Worm (Caenorhabditis elegans) whole organism, mixed stage, embryonic: ENCODE results near the gene fbxa-150.

Experiments used
- bed-3 ChIP-seq: fragments of 200-800 bp; sonication (Bioruptor generic); optimal IDR thresholded peaks from 3 replicates; lab custom pipeline; 2018; ENCODE audit warnings: mild to moderate bottlenecking, missing genetic modification characterization, moderate library complexity, missing compliant biosample characterization
- blmp-1 ChIP-seq: fragments of 150-350 bp; optimal IDR thresholded peaks from 2 replicates; lab custom pipeline; 2014; ENCODE audit warnings: missing biosample characterization, missing genetic modification characterization
- ceh-39 ChIP-seq: fragments of 150-350 bp; optimal IDR thresholded peaks from 2 replicates; lab custom pipeline; 2014; ENCODE audit warnings: missing biosample characterization, missing genetic modification characterization
- ceh-43 ChIP-seq: fragments of 200-800 bp; sonication (Bioruptor generic); optimal IDR thresholded peaks from 2 replicates; lab custom pipeline; 2018; ENCODE audit warnings: mild to moderate bottlenecking, missing genetic modification characterization, moderate library complexity, missing compliant biosample characterization
- ceh-83 ChIP-seq: fragments of 200-800 bp; sonication (Bioruptor generic); optimal IDR thresholded peaks from 2 replicates; lab custom pipeline; 2018; ENCODE audit warnings: mild to moderate bottlenecking, missing genetic modification characterization, missing compliant biosample characterization
- ces-1 ChIP-seq: fragments of 150-350 bp; optimal IDR thresholded peaks from 2 replicates; lab custom pipeline; 2014; ENCODE audit warnings: missing biosample characterization, missing genetic modification reagents, missing genetic modification characterization
- cnd-1 ChIP-seq: fragments of 200-800 bp; sonication (Bioruptor generic); optimal IDR thresholded peaks from 2 replicates; lab custom pipeline; 2018; ENCODE audit warnings: mild to moderate bottlenecking, missing genetic modification characterization, missing compliant biosample characterization
- elt-1 ChIP-seq: sonication (generic microtip); optimal IDR thresholded peaks from 2 replicates; lab custom pipeline; 2017; ENCODE audit warnings: missing genetic modification characterization, mild to moderate bottlenecking, missing compliant biosample characterization, antibody characterized with exemption, moderate library complexity, borderline replicate concordance; ENCODE audit not compliant: insufficient read depth
- elt-3 ChIP-seq: fragments of 150-350 bp; optimal IDR thresholded peaks from 2 replicates; lab custom pipeline; 2014; ENCODE audit warnings: missing biosample characterization, missing genetic modification characterization
- flh-1 ChIP-seq: fragments of 200-800 bp; sonication (Bioruptor generic); optimal IDR thresholded peaks from 2 replicates; lab custom pipeline; 2018; ENCODE audit warnings: mild to moderate bottlenecking, missing genetic modification characterization, moderate library complexity, missing compliant biosample characterization
- ham-2 ChIP-seq: fragments of 200-800 bp; sonication (Bioruptor generic); optimal IDR thresholded peaks from 2 replicates; lab custom pipeline; 2018; ENCODE audit warnings: mild to moderate bottlenecking, missing genetic modification characterization, missing compliant biosample characterization
- hlh-1 ChIP-seq: fragments of 150-350 bp; optimal IDR thresholded peaks from 2 replicates; lab custom pipeline; 2014; ENCODE audit warnings: missing biosample characterization, missing genetic modification reagents, missing genetic modification characterization
- lin-13 ChIP-seq: fragments of 150-350 bp; optimal IDR thresholded peaks from 2 replicates; lab custom pipeline; 2014; ENCODE audit warnings: missing biosample characterization, missing genetic modification characterization
- lin-32 ChIP-seq: fragments of 200-800 bp; sonication (Bioruptor generic); optimal IDR thresholded peaks from 2 replicates; lab custom pipeline; 2018; ENCODE audit warnings: mild to moderate bottlenecking, missing genetic modification characterization, missing compliant biosample characterization
- mab-5 ChIP-seq: fragments of 150-350 bp; optimal IDR thresholded peaks from 2 replicates; lab custom pipeline; 2014; ENCODE audit warnings: missing biosample characterization, missing genetic modification characterization
- mep-1 ChIP-seq: fragments of 150-350 bp; optimal IDR thresholded peaks from 2 replicates; lab custom pipeline; 2017; ENCODE audit warnings: missing biosample characterization, missing genetic modification reagents, missing genetic modification characterization, inconsistent platforms
- mls-2 ChIP-seq: sonication (generic microtip); optimal IDR thresholded peaks from 2 replicates; lab custom pipeline; 2016; ENCODE audit warnings: mild to moderate bottlenecking, missing genetic modification characterization, moderate library complexity, missing compliant biosample characterization
- nhr-2 ChIP-seq: fragments of 150-350 bp; optimal IDR thresholded peaks from 2 replicates; lab custom pipeline; 2014; ENCODE audit warnings: missing biosample characterization, missing genetic modification characterization
- nhr-237 ChIP-seq: fragments of 150-350 bp; optimal IDR thresholded peaks from 2 replicates; lab custom pipeline; 2014; ENCODE audit warnings: missing biosample characterization, missing genetic modification characterization
- nhr-76 ChIP-seq: sonication (generic microtip); optimal IDR thresholded peaks from 2 replicates; lab custom pipeline; 2017; ENCODE audit warnings: missing biosample characterization, missing genetic modification characterization
- pha-4 ChIP-seq: fragments of 150-350 bp; optimal IDR thresholded peaks from 2 replicates; lab custom pipeline; 2018; ENCODE audit warnings: missing biosample characterization, missing genetic modification reagents, missing genetic modification characterization
- sem-2 ChIP-seq: fragments of 200-800 bp; sonication (Bioruptor generic); optimal IDR thresholded peaks from 2 replicates; lab custom pipeline; 2018; ENCODE audit warnings: mild to moderate bottlenecking, missing genetic modification characterization, missing compliant biosample characterization
- snpc-4 ChIP-seq: fragments of 150-350 bp; optimal IDR thresholded peaks from 2 replicates; lab custom pipeline; 2014; ENCODE audit warnings: missing biosample characterization, missing genetic modification characterization
- sptf-1 ChIP-seq: sonication (generic microtip); optimal IDR thresholded peaks from 2 replicates; lab custom pipeline; 2017; ENCODE audit warnings: mild to moderate bottlenecking, missing genetic modification characterization, moderate library complexity, missing compliant biosample characterization
- tbx-8 ChIP-seq: fragments of 200-800 bp; sonication (Bioruptor generic); optimal IDR thresholded peaks from 2 replicates; lab custom pipeline; 2018; ENCODE audit warnings: mild to moderate bottlenecking, missing genetic modification characterization, moderate library complexity, missing compliant biosample characterization
- unc-120 ChIP-seq: sonication (generic microtip); optimal IDR thresholded peaks from 2 replicates; lab custom pipeline; 2017; ENCODE audit warnings: missing genetic modification characterization, missing compliant biosample characterization; ENCODE audit not compliant: poor library complexity, severe bottlenecking
- unc-39 ChIP-seq: fragments of 150-350 bp; optimal IDR thresholded peaks from 2 replicates; lab custom pipeline; 2014; ENCODE audit warnings: missing biosample characterization, missing genetic modification characterization
- unc-62 ChIP-seq: fragments of 150-350 bp; optimal IDR thresholded peaks from 2 replicates; lab custom pipeline; 2014; ENCODE audit warnings: missing biosample characterization, missing genetic modification reagents, missing genetic modification characterization
- zip-8 ChIP-seq: fragments of 150-350 bp; optimal IDR thresholded peaks from 2 replicates; lab custom pipeline; 2014; ENCODE audit warnings: missing biosample characterization, missing genetic modification characterization
- ztf-11 ChIP-seq: fragments of 150-350 bp; optimal IDR thresholded peaks from 2 replicates; lab custom pipeline; 2014; ENCODE audit warnings: missing biosample characterization, missing genetic modification characterization

The fbxa-150 gene

ce11 chrV:20544610-20545009 lies 22.2 kb downstream of the fbxa-150 start:
- TF ChIP-seq snpc-4 (tag; lab: Kevin White, UChicago) (no peak), flh-1 (GFP tag; lab: Kevin White, UChicago) (no peak), unc-62 (GFP tag; lab: Kevin White, UChicago) (no peak), cnd-1 (no peak), sem-2 (GFP tag; lab: Kevin White, UChicago) (no peak), unc-120 (tag; lab: Kevin White, UChicago) (no peak), mls-2 (tag; lab: Kevin White, UChicago) (no peak), nhr-237 (no peak), sptf-1 (tag; lab: Kevin White, UChicago) (no peak), tbx-8 (GFP tag; lab: Kevin White, UChicago) (no peak), nhr-76 (no peak), ceh-43 (GFP tag; lab: Kevin White, UChicago) (no peak), blmp-1 (tag; lab: Kevin White, UChicago) (no peak), elt-1 (no peak), lin-32 (GFP tag; lab: Kevin White, UChicago) (no peak), ceh-39 (tag; lab: Kevin White, UChicago) (no peak)
- TF ChIP-seq, all 35 proteins: peak for 0

ce11 chrV:20545742-20546141 lies 23.3 kb downstream of the fbxa-150 start:
- TF ChIP-seq mep-1 (no peak), zip-8 (tag; lab: Kevin White, UChicago) (no peak), ceh-39 (tag; lab: Kevin White, UChicago) (no peak), ztf-11 (no peak), sptf-1 (tag; lab: Kevin White, UChicago) (no peak), pha-4 (tag; lab: Kevin White, UChicago) (no peak), snpc-4 (tag; lab: Kevin White, UChicago) (no peak), nhr-76 (no peak), mab-5 (no peak), hlh-1 (no peak), unc-39 (tag; lab: Kevin White, UChicago) (no peak), sem-2 (GFP tag; lab: Kevin White, UChicago) (no peak), lin-13 (tag; lab: Kevin White, UChicago) (no peak), blmp-1 (tag; lab: Kevin White, UChicago) (no peak), ces-1 (no peak), nhr-2 (tag; lab: Kevin White, UChicago) (no peak), ceh-83 (GFP tag; lab: Kevin White, UChicago) (no peak), lin-32 (GFP tag; lab: Kevin White, UChicago) (no peak), bed-3 (GFP tag; lab: Kevin White, UChicago) (no peak), tbx-8 (GFP tag; lab: Kevin White, UChicago) (no peak)

- TF ChIP-seq nhr-76 (no peak), elt-3 (tag; lab: Kevin White, UChicago) (no peak), sem-2 (GFP tag; lab: Kevin White, UChicago) (no peak), unc-62 (GFP tag; lab: Kevin White, UChicago) (no peak)
- TF ChIP-seq, all 35 proteins: peak for 0
Observed at ce11 chrV:20547048-20547447, 24.6 kb downstream of the fbxa-150 start, which contains the start of gene Y38H6C.18. Y38H6C.18 (minus strand) TSS chrV:20547148.

ce11 chrV:20551096-20551495 lies 28.7 kb downstream of the fbxa-150 start, which contains the start of gene Y38H6C.20:
Y38H6C.20 (minus strand) TSS chrV:20551196.
- no peak for TF ChIP-seq ceh-43 (GFP tag; lab: Kevin White, UChicago)
- TF ChIP-seq snpc-4 (tag; lab: Kevin White, UChicago): no peak
- TF ChIP-seq nhr-2 (tag; lab: Kevin White, UChicago): no peak
- TF ChIP-seq flh-1 (GFP tag; lab: Kevin White, UChicago): no peak
- TF ChIP-seq cnd-1: no peak
- TF ChIP-seq ces-1: no peak
- no peak for TF ChIP-seq hlh-1
- TF ChIP-seq nhr-76: no peak

ce11 chrV:20552971-20553370 lies 30.6 kb downstream of the fbxa-150 start, which contains the start of gene vmo-1:
vmo-1 (minus strand) TSS chrV:20553071.
- TF ChIP-seq snpc-4 (tag; lab: Kevin White, UChicago): no peak
- no peak for TF ChIP-seq lin-32 (GFP tag; lab: Kevin White, UChicago)
- no peak for TF ChIP-seq ham-2
- no peak for TF ChIP-seq nhr-237
- no peak for TF ChIP-seq nhr-76
- TF ChIP-seq mab-5: no peak
- no peak for TF ChIP-seq ceh-83 (GFP tag; lab: Kevin White, UChicago)
- no peak for TF ChIP-seq sptf-1 (tag; lab: Kevin White, UChicago)
- no peak for TF ChIP-seq blmp-1 (tag; lab: Kevin White, UChicago)
- no peak for TF ChIP-seq unc-39 (tag; lab: Kevin White, UChicago)
- TF ChIP-seq ceh-39 (tag; lab: Kevin White, UChicago): no peak
- no peak for TF ChIP-seq ztf-11
- no peak for TF ChIP-seq sem-2 (GFP tag; lab: Kevin White, UChicago)
- no peak for TF ChIP-seq elt-1
- no peak for TF ChIP-seq zip-8 (tag; lab: Kevin White, UChicago)
